Fruit fly (Drosophila melanogaster): ENCODE results near the gene CG46394.

The CG46394 gene

DNA sequence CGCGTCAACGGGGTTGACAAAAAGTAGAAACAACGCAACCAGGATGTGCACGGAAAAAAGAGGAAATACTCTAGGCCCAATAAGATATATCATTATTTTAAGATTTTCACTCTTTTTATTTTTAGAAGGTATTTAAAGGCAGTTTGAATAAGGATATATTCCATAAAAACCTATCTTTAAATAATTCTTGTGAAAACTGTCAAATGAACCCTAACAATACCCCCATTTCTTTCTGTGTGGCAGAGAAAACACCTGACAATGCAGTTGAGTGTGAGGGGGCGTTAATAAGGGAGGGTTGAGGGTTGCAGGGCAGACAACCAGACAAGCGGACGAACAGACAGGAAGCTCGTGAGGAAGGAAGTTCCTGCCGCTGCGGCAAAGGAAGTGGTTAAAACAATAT is 48.2 kb upstream of the CG46394 start (continued):
- TF ChIP-seq CG18764 (GFP tag; optimal IDR thresholded peaks at IDR 0.05) (no peak), nerfin-2 (GFP tag; IDR thresholded peaks at IDR 0.05; ENCODE audit: partially characterized antibody) (no peak), bowl (GFP tag; IDR thresholded peaks at IDR 0.05) (no peak), peb (GFP tag; IDR thresholded peaks at IDR 0.05) (no peak), CG33213 (GFP tag; optimal IDR thresholded peaks at IDR 0.05) (no peak), dysf (GFP tag; IDR thresholded peaks at IDR 0.05) (no peak; the same call in 2 of the 3 replicates), CG2875 (GFP tag; optimal IDR thresholded peaks at IDR 0.05) (no peak), slou (GFP tag; optimal IDR thresholded peaks at IDR 0.05) (no peak), BtbVII (GFP tag; optimal IDR thresholded peaks at IDR 0.05) (no peak), NFAT (GFP tag; IDR thresholded peaks at IDR 0.05) (no peak), CG8944 (GFP tag; optimal IDR thresholded peaks at IDR 0.05) (no peak), CG4360 (GFP tag; IDR thresholded peaks at IDR 0.05) (no peak), Dll (GFP tag; IDR thresholded peaks at IDR 0.05; ENCODE audit: partially characterized antibody) (no peak), wdn (GFP tag; IDR thresholded peaks at IDR 0.05) (no peak), Atf3 (GFP tag; optimal IDR thresholded peaks at IDR 0.05) (no peak), Med (GFP tag) (peak; percentile 76), scrt (GFP tag; optimal IDR thresholded peaks at IDR 0.05) (no peak), CG13296 (GFP tag; optimal IDR thresholded peaks at IDR 0.05) (no peak), CG10543 (GFP tag; optimal IDR thresholded peaks at IDR 0.05) (no peak), chn (GFP tag; optimal IDR thresholded peaks at IDR 0.05) (peak; percentile 13), knrl (GFP tag; IDR thresholded peaks at IDR 0.05; ENCODE audit: partially characterized antibody) (no peak), salm (tag; optimal IDR thresholded peaks at IDR 0.05) (no peak), Sry-δ (GFP tag; optimal IDR thresholded peaks at IDR 0.05) (no peak), tgo (GFP tag; IDR thresholded peaks at IDR 0.05) (0 out of 3 replicates have a peak, but pooled peaks have one; percentile 43), CG3847 (GFP tag; IDR thresholded peaks at IDR 0.05) (no peak), gcm (GFP tag; optimal IDR thresholded peaks at IDR 0.05) (peak; percentile 45), Tbp (GFP tag; optimal IDR thresholded peaks at IDR 0.05) (no peak), CG32772 (GFP tag; IDR thresholded peaks at IDR 0.05) (no peak), caup (GFP tag; optimal IDR thresholded peaks at IDR 0.05; ENCODE audit: severe bottlenecking) (no peak), otp (GFP tag; IDR thresholded peaks at IDR 0.05) (no peak), D (optimal IDR thresholded peaks at IDR 0.05) (no peak), D (GFP tag; optimal IDR thresholded peaks at IDR 0.05) (peak; percentile 23), btn (GFP tag; optimal IDR thresholded peaks at IDR 0.05) (no peak), CG12104 (GFP tag; optimal IDR thresholded peaks at IDR 0.05) (no peak), Camta (GFP tag; optimal IDR thresholded peaks at IDR 0.05) (no peak), CG17829 (tag; optimal IDR thresholded peaks at IDR 0.05) (peak; percentile 55), Optix (GFP tag; IDR thresholded peaks at IDR 0.05) (no peak), Hmr (GFP tag; optimal IDR thresholded peaks at IDR 0.05) (no peak), CkIIα-i1 (GFP tag; IDR thresholded peaks at IDR 0.05) (no peak), bigmax (GFP tag; optimal IDR thresholded peaks at IDR 0.05) (no peak), luna (GFP tag; optimal IDR thresholded peaks at IDR 0.05) (no peak), D19B (GFP tag; optimal IDR thresholded peaks at IDR 0.05) (no peak), tll (GFP tag; optimal IDR thresholded peaks at IDR 0.05) (no peak), B-H2 (GFP tag; optimal IDR thresholded peaks at IDR 0.05) (no peak), Mes4 (GFP tag; optimal IDR thresholded peaks at IDR 0.05) (no peak), zf30C (GFP tag; optimal IDR thresholded peaks at IDR 0.05) (peak; percentile 76), usp (GFP tag; optimal IDR thresholded peaks at IDR 0.05) (no peak), Opbp (GFP tag; IDR thresholded peaks at IDR 0.05; ENCODE audit: partially characterized antibody) (no peak), eve (GFP tag; optimal IDR thresholded peaks at IDR 0.05) (peak in 1 of 2 experiments; percentile 16), Aef1 (GFP tag; IDR thresholded peaks at IDR 0.05) (no peak), wor (GFP tag; IDR thresholded peaks at IDR 0.05) (no peak), CG11723 (GFP tag; optimal IDR thresholded peaks at IDR 0.05) (no peak)

Data from whole organism, embryonic.